Fruit fly (Drosophila melanogaster): ENCODE data around the gene not.

- TF ChIP-seq Sin3A (optimal IDR thresholded peaks at IDR 0.05) (no peak), ttk (optimal IDR thresholded peaks at IDR 0.05) (no peak), h (optimal IDR thresholded peaks at IDR 0.05) (no peak), psq (optimal IDR thresholded peaks at IDR 0.05) (no peak), Myc (optimal IDR thresholded peaks at IDR 0.05) (no peak)
These were observed 14.8 kb downstream of the not start, which contains the start of gene CG18231 for dm6 chr3L:18607162-18607561.
